Worm (Caenorhabditis elegans) whole organism, midembryonic: Measurements from ENCODE around the gene rad-51.

Experiments used
- T22C8.4 ChIP-seq: fragments of 200-800 bp; sonication (Bioruptor generic); IDR thresholded peaks from 2 replicates; pipeline ENCODE4 v1.3.6; 2022; ENCODE audit warnings: missing genetic modification characterization, missing compliant biosample characterization
- cog-1 ChIP-seq: sonication (generic microtip); optimal IDR thresholded peaks from 2 replicates; lab custom pipeline; 2016; ENCODE audit warnings: missing genetic modification characterization, missing compliant biosample characterization
- flt-1 ChIP-seq: fragments of 200-800 bp; sonication (Bioruptor generic); IDR thresholded peaks from 2 replicates; pipeline ENCODE4 v1.3.6; 2022; ENCODE audit warnings: missing genetic modification characterization, missing compliant biosample characterization
- klf-2 ChIP-seq: fragments of 200-800 bp; sonication (Bioruptor generic); conservative IDR thresholded peaks from 2 replicates; pipeline ENCODE4 v1.3.6; 2022; ENCODE audit warnings: missing genetic modification reagents, missing genetic modification characterization, missing compliant biosample characterization
- med-1 ChIP-seq: sonication (generic microtip); optimal IDR thresholded peaks from 2 replicates; lab custom pipeline; 2017; ENCODE audit warnings: missing genetic modification characterization, mild to moderate bottlenecking, missing compliant biosample characterization, antibody characterized with exemption, missing genetic modification reagents; ENCODE audit not compliant: insufficient read depth
- ref-1 ChIP-seq: fragments of 200-800 bp; sonication (Bioruptor generic); conservative IDR thresholded peaks from 2 replicates; pipeline ENCODE4 v1.3.6; 2022; ENCODE audit warnings: missing genetic modification reagents, missing genetic modification characterization, missing compliant biosample characterization
- tab-1 ChIP-seq: fragments of 200-800 bp; sonication (Bioruptor generic); IDR thresholded peaks from 2 replicates; pipeline ENCODE4 v1.3.6; 2022; ENCODE audit warnings: missing genetic modification characterization, missing compliant biosample characterization
- ztf-23 ChIP-seq: fragments of 200-800 bp; sonication (Bioruptor generic); IDR thresholded peaks from 2 replicates; pipeline ENCODE4 v1.3.6; 2022; ENCODE audit warnings: missing genetic modification reagents, missing genetic modification characterization, missing compliant biosample characterization
- ztf-29 ChIP-seq: fragments of 200-800 bp; sonication (Bioruptor generic); IDR thresholded peaks from 2 replicates; pipeline ENCODE4 v1.3.6; 2022; ENCODE audit warnings: missing genetic modification reagents, missing genetic modification characterization, missing compliant biosample characterization

Gene rad-51

DNA sequence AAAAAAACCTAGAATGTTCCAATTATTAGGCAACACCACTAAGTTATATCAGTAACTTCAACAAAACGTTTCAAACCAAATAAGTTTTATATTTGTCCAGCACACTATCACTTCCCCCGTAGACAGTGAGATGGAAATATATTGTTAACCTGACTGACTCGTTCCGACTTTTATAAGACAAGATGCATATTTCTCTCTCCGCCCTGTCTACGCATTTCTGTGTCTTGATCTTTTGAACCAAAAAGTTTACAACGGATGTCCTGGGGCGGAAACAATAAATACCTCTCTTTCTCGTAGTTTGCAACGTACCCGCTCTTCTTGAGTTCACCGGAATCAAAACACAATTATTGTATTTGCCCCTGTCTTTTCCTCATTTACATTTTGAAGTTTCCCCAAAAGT lies 32.8 kb downstream of the rad-51 start:
- TF ChIP-seq T22C8.4 (GFP tag; lab: Robert Waterston, UW) (no peak), tab-1 (GFP tag; lab: Robert Waterston, UW) (no peak), med-1 (GFP tag; lab: Kevin White, UChicago) (no peak)

DNA sequence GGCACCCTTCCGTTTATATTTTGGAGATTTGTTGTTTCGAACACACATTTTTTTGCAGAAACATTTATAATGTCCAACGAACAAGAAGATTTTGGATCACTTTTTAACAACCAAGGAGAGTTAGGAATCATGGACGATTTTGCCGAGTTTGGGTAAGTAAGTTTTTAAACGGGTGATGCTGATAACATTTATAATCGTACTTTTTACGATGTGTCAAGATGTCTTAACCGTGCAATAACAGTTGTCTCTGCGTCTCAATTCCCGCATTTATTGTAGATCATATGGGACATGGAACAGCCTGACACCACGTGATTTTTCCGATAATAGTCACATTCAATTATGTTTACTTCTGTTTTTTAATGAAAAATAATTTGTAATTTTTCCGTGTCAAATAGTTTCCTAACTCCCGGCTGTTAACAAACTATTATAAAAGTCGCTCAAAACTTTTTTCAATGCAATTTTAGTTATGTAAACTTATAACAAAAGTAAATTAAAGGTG lies 33.4 kb downstream of the rad-51 start, which contains the start of gene daf-14:
Gene daf-14 (plus strand): TSS at position 51 of the 499 bp plus-strand sequence.
- no peak for TF ChIP-seq cog-1 (tag; lab: Kevin White, UChicago)
- TF ChIP-seq klf-2: no peak
- no peak for TF ChIP-seq ztf-23
- TF ChIP-seq ztf-29 (GFP tag; lab: Robert Waterston, UW): no peak
- TF ChIP-seq med-1 (GFP tag; lab: Kevin White, UChicago): no peak

DNA sequence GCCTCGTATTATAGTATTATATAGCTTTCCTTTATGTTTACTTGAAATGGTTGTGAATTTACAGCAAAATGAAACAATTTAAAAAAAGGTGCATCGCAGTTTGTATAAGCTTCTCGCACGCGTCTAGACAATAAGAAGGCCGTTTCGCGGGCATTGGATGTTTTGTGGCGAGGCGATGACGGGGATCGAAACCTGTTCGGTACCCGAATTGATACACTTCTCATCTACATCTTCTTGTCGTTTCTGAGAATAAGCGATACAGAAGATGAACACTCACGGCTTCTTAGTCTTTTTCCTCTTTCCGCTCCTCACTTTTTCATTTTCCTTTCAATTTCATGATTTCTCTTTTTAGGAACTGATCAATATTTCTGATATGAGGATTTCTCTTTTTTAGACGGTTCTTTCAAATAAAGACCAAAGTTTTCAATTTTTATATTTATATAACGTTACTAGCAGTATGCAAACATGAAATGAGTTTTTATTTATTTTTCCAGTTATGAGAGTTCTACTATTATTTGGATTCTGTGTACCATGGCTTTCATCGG lies 38.3 kb downstream of the rad-51 start, which contains the start of gene F01G10.10:
Gene F01G10.10 (plus strand): TSS at position 495 of the 545 bp plus-strand sequence.
- TF ChIP-seq flt-1: no peak
- no peak for TF ChIP-seq klf-2
- no peak for TF ChIP-seq cog-1 (tag; lab: Kevin White, UChicago)
- no peak for TF ChIP-seq ref-1
- no peak for TF ChIP-seq ztf-23
- TF ChIP-seq ztf-29 (GFP tag; lab: Robert Waterston, UW): no peak
- no peak for TF ChIP-seq T22C8.4 (GFP tag; lab: Robert Waterston, UW)
- TF ChIP-seq med-1 (GFP tag; lab: Kevin White, UChicago): no peak
- TF ChIP-seq tab-1 (GFP tag; lab: Robert Waterston, UW): no peak

DNA sequence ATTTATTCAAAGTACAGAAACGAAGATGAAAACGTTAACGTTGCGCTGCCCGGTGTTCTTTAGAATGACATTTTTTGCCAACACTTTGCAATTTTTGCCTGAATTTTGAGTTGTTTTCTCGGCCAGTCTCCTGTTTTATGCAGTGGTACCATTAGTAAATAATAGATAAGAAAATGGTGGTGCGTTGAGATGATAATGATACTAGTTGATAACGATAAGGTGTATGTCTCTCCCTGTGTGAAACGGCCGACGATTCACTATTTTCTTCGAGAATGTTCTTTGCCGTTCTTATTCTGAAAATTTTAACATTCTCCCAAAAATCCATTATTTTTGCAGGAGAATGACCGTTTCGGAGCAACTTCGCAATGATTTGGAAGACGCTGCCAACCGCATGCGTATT lies 40.8 kb downstream of the rad-51 start, which contains the start of gene tkt-1:
Gene tkt-1 (plus strand): TSS at position 337 of the 400 bp plus-strand sequence.
- TF ChIP-seq ref-1 (no peak), med-1 (GFP tag; lab: Kevin White, UChicago) (no peak)

DNA sequence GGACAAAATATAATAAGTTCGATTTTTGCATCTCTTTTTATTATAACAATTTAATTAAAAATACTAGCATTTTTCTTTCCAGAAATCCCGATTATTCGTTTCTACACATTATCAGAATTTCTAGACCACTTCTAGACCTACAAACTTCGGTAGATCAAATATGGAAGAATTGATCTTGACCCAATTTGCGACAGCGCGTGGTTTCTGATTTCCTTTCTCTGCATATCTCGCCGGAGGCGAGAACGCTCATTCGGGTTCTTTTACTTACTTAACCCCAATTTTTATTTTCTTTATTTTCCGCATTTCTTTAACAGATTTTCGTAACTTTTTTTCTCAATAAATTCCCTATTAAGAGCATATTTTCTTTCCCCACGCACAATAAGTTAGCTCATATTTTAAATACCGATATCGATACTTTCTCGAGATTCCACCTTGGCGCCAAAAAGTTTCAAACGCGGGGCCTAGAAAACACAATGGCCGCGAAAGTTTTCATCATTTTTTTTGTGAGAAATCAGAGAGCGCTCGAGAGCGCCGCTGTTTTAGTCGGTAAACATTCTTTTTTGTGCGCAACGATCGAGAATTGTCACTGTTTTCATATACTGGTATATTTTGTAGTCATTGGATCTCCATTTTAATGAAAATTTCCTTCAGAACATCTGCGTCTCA lies 41.5 kb downstream of the rad-51 start:
- TF ChIP-seq ref-1 (no peak), ztf-23 (no peak), cog-1 (tag; lab: Kevin White, UChicago) (no peak), T22C8.4 (GFP tag; lab: Robert Waterston, UW) (no peak), klf-2 (no peak), flt-1 (no peak), med-1 (GFP tag; lab: Kevin White, UChicago) (no peak), ztf-29 (GFP tag; lab: Robert Waterston, UW) (no peak), tab-1 (GFP tag; lab: Robert Waterston, UW) (no peak)

DNA sequence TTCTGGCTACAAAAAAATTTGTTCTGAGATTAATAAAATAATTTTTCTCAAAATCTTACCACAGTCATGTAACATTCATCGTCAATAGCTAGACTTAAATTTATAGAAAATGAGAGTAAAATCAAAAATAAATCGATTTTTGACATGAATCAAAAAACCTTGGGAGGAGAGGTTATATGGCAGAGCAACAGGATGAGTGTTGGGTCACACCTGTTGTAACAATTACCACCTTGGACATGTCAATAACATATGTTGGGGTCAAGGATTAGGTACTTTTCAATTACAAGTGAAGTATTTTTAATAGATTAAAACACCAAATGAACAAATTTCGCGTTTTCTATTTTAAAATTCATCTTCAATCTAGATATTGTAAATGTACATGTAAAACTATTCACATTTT lies 42.4 kb downstream of the rad-51 start, which contains the start of gene lipl-7:
Gene lipl-7 (minus strand): TSS at position 165 of the 400 bp plus-strand sequence.
- TF ChIP-seq klf-2 (no peak), med-1 (GFP tag; lab: Kevin White, UChicago) (no peak), cog-1 (tag; lab: Kevin White, UChicago) (no peak), ztf-29 (GFP tag; lab: Robert Waterston, UW) (no peak), ztf-23 (no peak), T22C8.4 (GFP tag; lab: Robert Waterston, UW) (no peak), tab-1 (GFP tag; lab: Robert Waterston, UW) (no peak), flt-1 (no peak), ref-1 (no peak)

DNA sequence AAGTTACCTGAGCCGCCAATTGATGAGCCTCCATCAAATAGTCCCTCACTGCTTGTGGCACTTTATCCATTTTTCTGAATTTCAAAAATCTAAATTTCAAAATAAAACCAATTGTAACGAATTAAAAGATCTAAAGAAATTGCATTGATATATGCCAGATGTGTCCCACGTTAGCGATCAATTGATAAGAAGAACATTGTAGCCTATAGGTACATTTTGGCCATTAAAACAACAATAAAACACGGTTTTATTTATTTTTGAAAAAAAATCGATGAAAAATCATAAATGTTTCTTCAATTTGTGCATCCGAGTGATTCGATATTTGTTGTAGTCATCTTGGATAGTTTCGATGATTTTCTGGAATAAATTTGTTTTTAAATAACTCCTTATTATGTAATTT lies 45.0 kb downstream of the rad-51 start, which contains the start of gene ech-8:
Gene ech-8 (minus strand): TSS at position 132 of the 400 bp plus-strand sequence.
- TF ChIP-seq klf-2 (no peak), ztf-29 (GFP tag; lab: Robert Waterston, UW) (no peak), tab-1 (GFP tag; lab: Robert Waterston, UW) (no peak), ztf-23 (no peak), cog-1 (tag; lab: Kevin White, UChicago) (no peak), T22C8.4 (GFP tag; lab: Robert Waterston, UW) (no peak), ref-1 (no peak), flt-1 (no peak), med-1 (GFP tag; lab: Kevin White, UChicago) (no peak)

DNA sequence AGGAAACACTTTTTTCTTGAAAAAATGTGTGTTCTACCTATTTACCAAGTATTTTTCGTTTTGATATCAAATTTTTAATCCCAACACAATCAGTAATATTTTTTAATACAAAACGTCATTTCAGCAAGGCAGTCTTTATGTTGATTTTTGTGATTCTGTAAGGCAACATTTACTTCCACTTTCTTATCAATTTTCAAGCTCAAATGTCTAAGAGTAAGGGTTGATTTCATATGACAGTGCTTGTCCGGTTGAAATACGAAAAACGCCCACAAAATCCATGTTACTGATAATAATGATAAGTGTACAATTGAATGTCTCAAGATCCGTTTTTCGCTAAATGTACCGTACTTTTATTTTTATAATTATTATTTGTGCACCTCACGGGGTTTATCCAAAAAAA lies 47.9 kb downstream of the rad-51 start:
- TF ChIP-seq tab-1 (GFP tag; lab: Robert Waterston, UW) (no peak), T22C8.4 (GFP tag; lab: Robert Waterston, UW) (no peak), cog-1 (tag; lab: Kevin White, UChicago) (no peak), med-1 (GFP tag; lab: Kevin White, UChicago) (no peak), ztf-29 (GFP tag; lab: Robert Waterston, UW) (no peak), ref-1 (no peak), ztf-23 (no peak), flt-1 (no peak), klf-2 (no peak)

DNA sequence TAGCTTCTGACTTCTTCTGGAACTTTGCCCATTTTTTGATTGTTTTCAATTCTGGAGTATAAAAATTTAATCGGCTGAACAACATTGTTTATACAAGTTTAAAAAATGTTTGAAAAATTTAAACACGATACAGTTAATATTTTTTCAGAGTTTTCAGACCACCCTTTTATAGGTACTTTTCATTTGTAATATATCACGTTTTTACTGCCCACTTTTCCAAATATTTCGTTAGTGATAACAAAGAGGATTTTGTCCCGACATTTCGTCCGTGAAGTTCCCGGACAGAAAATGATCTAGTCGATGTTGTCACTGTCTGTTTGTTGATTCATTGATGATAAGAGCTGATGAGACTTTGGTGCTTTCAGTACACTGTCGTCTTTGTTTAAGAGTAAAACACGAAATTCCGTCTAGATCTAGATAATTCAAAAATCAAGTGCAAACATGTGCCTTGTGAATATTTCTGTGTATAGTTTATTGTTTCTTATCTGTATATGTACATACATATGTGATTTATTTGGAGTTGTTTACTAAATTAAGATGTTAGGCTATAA lies 48.7 kb downstream of the rad-51 start, which contains the start of gene ech-9:
Gene ech-9 (minus strand): TSS at position 51 of the 551 bp plus-strand sequence.
- TF ChIP-seq tab-1 (GFP tag; lab: Robert Waterston, UW): no peak

DNA sequence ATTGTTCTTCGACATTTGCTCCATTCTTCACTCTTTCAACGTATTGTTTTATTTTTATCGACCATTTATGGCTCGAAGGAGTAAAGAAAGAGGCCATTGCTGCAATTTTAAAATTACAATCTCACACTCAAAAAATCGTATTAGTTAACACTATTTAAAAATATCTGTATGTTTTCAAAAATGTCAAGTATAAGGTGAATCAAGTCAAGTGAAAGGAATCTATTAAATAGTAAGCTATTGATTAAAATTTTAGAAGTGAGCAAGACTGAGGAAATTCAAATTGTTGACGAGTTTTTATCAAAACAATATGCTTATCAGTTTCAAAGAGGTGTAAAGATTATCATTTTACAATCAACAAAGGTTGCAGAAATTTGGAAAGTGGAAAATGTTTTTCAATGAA lies 51.6 kb downstream of the rad-51 start, which contains the start of gene F01G10.4:
Gene F01G10.4 (minus strand): TSS at position 101 of the 400 bp plus-strand sequence.
- TF ChIP-seq klf-2: no peak
- TF ChIP-seq ref-1: no peak
- no peak for TF ChIP-seq med-1 (GFP tag; lab: Kevin White, UChicago)
- TF ChIP-seq ztf-23: no peak
- TF ChIP-seq cog-1 (tag; lab: Kevin White, UChicago): no peak
- no peak for TF ChIP-seq tab-1 (GFP tag; lab: Robert Waterston, UW)
- TF ChIP-seq ztf-29 (GFP tag; lab: Robert Waterston, UW): no peak
- no peak for TF ChIP-seq T22C8.4 (GFP tag; lab: Robert Waterston, UW)
- no peak for TF ChIP-seq flt-1
